Worm (Caenorhabditis elegans) whole organism, L4 larva: ENCODE data around the gene F49C5.11.
A peak's percentile ranks its signal among the peaks of the same experiment; 100 is the strongest.

Experiments used
- F37D6.2 ChIP-seq: sonication (generic microtip); optimal IDR thresholded peaks from 2 replicates; lab custom pipeline; 2016; ENCODE audit warnings: mild to moderate bottlenecking, missing genetic modification characterization, missing compliant biosample characterization
- F44E2.7 ChIP-seq: fragments of 200-800 bp; sonication (Bioruptor generic); IDR thresholded peaks from 2 replicates; pipeline ENCODE4 v2.1.2; 2022; ENCODE audit warnings: missing genetic modification characterization, missing compliant biosample characterization
- F49E8.2 ChIP-seq: sonication (generic microtip); optimal IDR thresholded peaks from 2 replicates; lab custom pipeline; 2016; ENCODE audit warnings: missing compliant biosample characterization, mild to moderate bottlenecking, missing genetic modification characterization, borderline replicate concordance
- R02D3.7 ChIP-seq: fragments of 150-350 bp; sonication (generic microtip); optimal IDR thresholded peaks from 3 replicates; lab custom pipeline; 2014; ENCODE audit warnings: missing biosample characterization, missing genetic modification characterization
- T20F7.1 ChIP-seq: fragments of 200-800 bp; sonication (Bioruptor generic); optimal IDR thresholded peaks from 2 replicates; lab custom pipeline; 2018; ENCODE audit warnings: mild to moderate bottlenecking, missing genetic modification characterization, missing compliant biosample characterization
- T26A8.4 ChIP-seq: fragments of 200-800 bp; sonication (Bioruptor generic); IDR thresholded peaks from 2 replicates; pipeline ENCODE4 v1.3.6; 2022; ENCODE audit warnings: missing genetic modification characterization, missing compliant biosample characterization
- Y48G9A.11 ChIP-seq: fragments of 200-800 bp; sonication (Bioruptor generic); IDR thresholded peaks from 2 replicates; pipeline ENCODE4 v1.3.6; 2022; ENCODE audit warnings: missing genetic modification reagents, missing genetic modification characterization, missing compliant biosample characterization
- aha-1 ChIP-seq: fragments of 150-350 bp; peaks from one replicate; lab custom pipeline; 2014; ENCODE audit warnings: missing biosample characterization, missing genetic modification characterization
- attf-4 ChIP-seq: sonication (generic microtip); optimal IDR thresholded peaks from 3 replicates; lab custom pipeline; 2017; ENCODE audit warnings: missing biosample characterization, missing genetic modification characterization
- ceh-28 ChIP-seq: fragments of 150-350 bp; optimal IDR thresholded peaks from 2 replicates; lab custom pipeline; 2014; ENCODE audit warnings: missing biosample characterization, missing genetic modification reagents, missing genetic modification characterization
- ceh-32 ChIP-seq: sonication (generic microtip); optimal IDR thresholded peaks from 2 replicates; lab custom pipeline; 2016; ENCODE audit warnings: mild to moderate bottlenecking, missing genetic modification characterization, missing compliant biosample characterization; ENCODE audit not compliant: poor library complexity
- ceh-44 ChIP-seq: fragments of 200-800 bp; sonication (Bioruptor generic); IDR thresholded peaks from 2 replicates; pipeline ENCODE4 v1.3.6; 2022; ENCODE audit warnings: missing genetic modification reagents, missing genetic modification characterization, missing compliant biosample characterization
- ces-1 ChIP-seq: fragments of 150-350 bp; sonication (generic microtip); optimal IDR thresholded peaks from 4 replicates; lab custom pipeline; 2014; ENCODE audit warnings: missing biosample characterization, missing genetic modification reagents, missing genetic modification characterization
- cey-2 ChIP-seq: sonication (generic microtip); optimal IDR thresholded peaks from 3 replicates; lab custom pipeline; 2017; ENCODE audit warnings: missing genetic modification characterization, mild to moderate bottlenecking, missing compliant biosample characterization, antibody characterized with exemption, borderline replicate concordance; ENCODE audit not compliant: insufficient read depth
- egl-43 ChIP-seq: fragments of 200-800 bp; sonication (Bioruptor generic); IDR thresholded peaks from 2 replicates; pipeline ENCODE4 v1.3.6; 2022; ENCODE audit warnings: missing genetic modification reagents, missing genetic modification characterization, missing compliant biosample characterization
- fos-1 ChIP-seq: fragments of 150-350 bp; optimal IDR thresholded peaks from 2 replicates; lab custom pipeline; 2014; ENCODE audit warnings: missing biosample characterization, missing genetic modification characterization
- gei-8 ChIP-seq: fragments of 200-800 bp; sonication (Bioruptor generic); optimal IDR thresholded peaks from 2 replicates; lab custom pipeline; 2018; ENCODE audit warnings: mild to moderate bottlenecking, missing genetic modification characterization, missing compliant biosample characterization
- hlh-11 ChIP-seq: fragments of 200-800 bp; sonication (Bioruptor generic); optimal IDR thresholded peaks from 2 replicates; lab custom pipeline; 2018; ENCODE audit warnings: mild to moderate bottlenecking, missing genetic modification characterization, missing compliant biosample characterization
- hlh-30 ChIP-seq: sonication (generic microtip); optimal IDR thresholded peaks from 2 replicates; lab custom pipeline; 2017; ENCODE audit warnings: antibody characterized with exemption, mild to moderate bottlenecking, missing genetic modification characterization, missing compliant biosample characterization; ENCODE audit not compliant: insufficient read depth
- jun-1 ChIP-seq: fragments of 150-350 bp; optimal IDR thresholded peaks from 2 replicates; lab custom pipeline; 2014; ENCODE audit warnings: missing biosample characterization, missing genetic modification reagents, missing genetic modification characterization
- lir-3 ChIP-seq: sonication (generic microtip); optimal IDR thresholded peaks from 2 replicates; lab custom pipeline; 2016; ENCODE audit warnings: mild to moderate bottlenecking, missing genetic modification characterization, missing compliant biosample characterization
- mxl-2 ChIP-seq: fragments of 200-800 bp; sonication (Bioruptor generic); conservative IDR thresholded peaks from 2 replicates; pipeline ENCODE4 v1.3.6; 2022; ENCODE audit warnings: missing genetic modification reagents, missing genetic modification characterization, missing compliant biosample characterization
- nhr-237 ChIP-seq: sonication (generic microtip); optimal IDR thresholded peaks from 2 replicates; lab custom pipeline; 2017; ENCODE audit warnings: missing biosample characterization, missing genetic modification characterization
- nhr-28 ChIP-seq: fragments of 150-350 bp; optimal IDR thresholded peaks from 2 replicates; lab custom pipeline; 2014; ENCODE audit warnings: missing biosample characterization, missing genetic modification characterization
- nhr-41 ChIP-seq: fragments of 200-800 bp; sonication (Bioruptor generic); IDR thresholded peaks from 2 replicates; pipeline ENCODE4 v1.3.6; 2022; ENCODE audit warnings: missing genetic modification reagents, missing genetic modification characterization, missing compliant biosample characterization
- pha-4 ChIP-seq, 2 experiments: fragments of 150-350 bp in 1 of 2; fragments of 200-800 bp in 1 of 2; sonication (Bioruptor generic) in 1 of 2; IDR thresholded peaks in 1 of 2; optimal IDR thresholded peaks in 1 of 2; 2 replicates each; pipeline versions ENCODE4 v1.3.6 to Lab custom; 2014 to 2022; ENCODE audit warnings: missing genetic modification characterization in 2 of 2, missing genetic modification reagents in 2 of 2, missing biosample characterization in 1 of 2, missing compliant biosample characterization in 1 of 2
- php-3 ChIP-seq: fragments of 200-800 bp; sonication (Bioruptor generic); IDR thresholded peaks from 2 replicates; pipeline ENCODE4 v1.3.6; 2022; ENCODE audit warnings: missing genetic modification reagents, missing genetic modification characterization, missing compliant biosample characterization
- rbr-2 ChIP-seq: sonication (generic microtip); optimal IDR thresholded peaks from 2 replicates; lab custom pipeline; 2016; ENCODE audit warnings: missing genotype, missing genetic modification characterization, missing compliant biosample characterization
- sdz-12 ChIP-seq: fragments of 200-800 bp; sonication (Bioruptor generic); optimal IDR thresholded peaks from 2 replicates; lab custom pipeline; 2018; ENCODE audit warnings: mild to moderate bottlenecking, missing genetic modification characterization, missing compliant biosample characterization
- snpc-1.2 ChIP-seq: fragments of 200-800 bp; sonication (Bioruptor generic); IDR thresholded peaks from 2 replicates; pipeline ENCODE4 v1.3.6; 2022; ENCODE audit warnings: missing genetic modification reagents, missing genetic modification characterization, missing compliant biosample characterization
- tag-97 ChIP-seq: fragments of 200-800 bp; sonication (Bioruptor generic); IDR thresholded peaks from 2 replicates; pipeline ENCODE4 v1.3.6; 2022; ENCODE audit warnings: missing genetic modification characterization, missing compliant biosample characterization
- tra-1 ChIP-seq: fragments of 200-800 bp; sonication (Bioruptor generic); IDR thresholded peaks from 2 replicates; pipeline ENCODE4 v1.3.6; 2022; ENCODE audit warnings: missing genetic modification reagents, missing genetic modification characterization, missing compliant biosample characterization
- unc-130 ChIP-seq: sonication (generic microtip); optimal IDR thresholded peaks from 2 replicates; lab custom pipeline; 2016; ENCODE audit warnings: missing genetic modification reagents, missing genetic modification characterization, missing compliant biosample characterization
- unc-62 ChIP-seq, 3 experiments: fragments of 150-350 bp in 1 of 3; sonication (generic microtip); optimal IDR thresholded peaks in 2 of 3; peaks in 1 of 3; 1 replicate in 1 of 3; 2 replicates in 2 of 3; lab custom pipeline; 2014 to 2017; ENCODE audit warnings: missing biosample characterization in 3 of 3, missing genetic modification characterization in 3 of 3, missing genetic modification reagents in 3 of 3, missing genotype in 1 of 3
- zfp-2 ChIP-seq: sonication (generic microtip); optimal IDR thresholded peaks from 2 replicates; lab custom pipeline; 2016; ENCODE audit warnings: mild to moderate bottlenecking, missing genetic modification characterization, missing compliant biosample characterization
- zfp-3 ChIP-seq: fragments of 200-800 bp; sonication (Bioruptor generic); conservative IDR thresholded peaks from 2 replicates; pipeline ENCODE4 v1.3.6; 2022; ENCODE audit warnings: missing genetic modification reagents, missing genetic modification characterization, missing compliant biosample characterization
- ztf-11 ChIP-seq: fragments of 150-350 bp; optimal IDR thresholded peaks from 2 replicates; lab custom pipeline; 2014; ENCODE audit warnings: missing biosample characterization, missing genetic modification characterization

Gene F49C5.11

DNA sequence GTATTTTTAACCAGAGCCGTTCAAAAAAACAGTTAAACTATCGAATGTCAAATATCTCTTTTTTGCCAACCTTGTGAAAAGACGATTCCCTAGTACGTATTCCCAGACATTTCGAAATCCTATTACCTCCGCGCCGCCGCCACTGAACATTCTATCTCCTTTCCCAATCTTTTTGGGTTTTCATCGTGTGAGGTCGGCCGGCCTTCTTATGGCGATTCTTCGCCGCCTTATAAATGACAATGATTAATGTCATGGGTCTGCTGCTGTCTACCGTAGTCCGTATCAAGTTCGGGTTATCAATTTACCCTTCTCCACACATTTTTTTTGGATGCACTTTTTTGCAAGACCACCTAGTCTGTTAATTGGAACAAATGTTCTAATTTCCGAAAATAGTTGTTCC is 6.1 kb upstream of the F49C5.11 start:
- no peak for TF ChIP-seq Y48G9A.11 (GFP tag; lab: Robert Waterston, UW)
- 0 out of 2 replicates have a peak, but pooled peaks have one; percentile 24 for TF ChIP-seq tra-1 (GFP tag; lab: Robert Waterston, UW)
- TF ChIP-seq aha-1 (tag; lab: Kevin White, UChicago): peak; percentile 78
- no peak for TF ChIP-seq T26A8.4 (GFP tag; lab: Robert Waterston, UW)
- TF ChIP-seq nhr-28 (tag; lab: Kevin White, UChicago): peak; percentile 47
- no peak for TF ChIP-seq attf-4 (tag; lab: Kevin White, UChicago)
- TF ChIP-seq unc-62 (GFP tag; optimal IDR thresholded peaks at IDR 0.05 in 1 of 2; lab: Kevin White, UChicago): peak in 1 of 2 experiments; percentile 80
- no peak for TF ChIP-seq unc-62 (tag; optimal IDR thresholded peaks at IDR 0.05; lab: Kevin White, UChicago)
- TF ChIP-seq ceh-44: no peak
- no peak for TF ChIP-seq nhr-41 (GFP tag; lab: Robert Waterston, UW)
- peak; percentile 16 for TF ChIP-seq cey-2 (tag; lab: Kevin White, UChicago)

DNA sequence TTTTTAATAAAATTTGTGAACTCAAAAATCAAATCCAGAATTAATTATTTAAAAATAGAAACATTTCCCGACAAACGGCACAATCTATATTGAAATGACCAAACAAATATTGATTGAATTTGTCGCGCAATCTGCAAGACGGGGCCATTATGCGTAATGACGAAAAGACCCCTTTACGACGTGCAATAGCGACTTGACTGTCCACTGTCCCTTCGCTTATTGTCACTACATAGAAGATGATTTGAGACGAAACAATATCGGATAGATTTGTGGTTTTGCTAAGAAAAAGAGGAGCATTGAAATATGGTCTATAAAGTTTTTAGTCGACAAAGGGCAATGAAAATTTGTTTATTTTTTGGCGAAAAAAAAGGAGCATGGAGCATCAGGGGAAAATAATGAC is 4.7 kb upstream of the F49C5.11 start:
- TF ChIP-seq php-3 (GFP tag; lab: Robert Waterston, UW) (no peak), aha-1 (tag; lab: Kevin White, UChicago) (peak; percentile 55)

DNA sequence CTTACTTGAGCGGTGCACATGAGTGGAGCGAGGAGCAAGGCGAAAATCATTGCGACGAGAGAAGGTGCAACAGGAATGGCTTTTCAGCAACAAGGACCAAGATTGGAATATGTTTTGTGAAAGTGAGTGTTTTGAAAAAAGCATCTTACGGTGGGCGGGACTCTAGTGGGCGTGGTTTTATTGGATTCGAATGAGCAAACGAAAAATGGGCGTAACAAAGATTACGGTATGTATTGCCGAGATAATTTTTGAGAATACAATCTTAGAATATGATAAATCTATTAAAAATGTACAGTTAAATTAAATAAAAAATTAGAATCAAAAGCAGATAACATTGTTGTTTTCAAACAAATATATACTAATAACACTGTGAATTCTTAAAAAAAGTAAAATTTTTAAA is 4.5 kb downstream of the F49C5.11 start, which contains the start of gene F49C5.12:
F49C5.12 (minus strand) TSS at position 101 of the 400 bp plus-strand sequence.
- TF ChIP-seq R02D3.7: no peak
- TF ChIP-seq, all 104 proteins: peak for 0

DNA sequence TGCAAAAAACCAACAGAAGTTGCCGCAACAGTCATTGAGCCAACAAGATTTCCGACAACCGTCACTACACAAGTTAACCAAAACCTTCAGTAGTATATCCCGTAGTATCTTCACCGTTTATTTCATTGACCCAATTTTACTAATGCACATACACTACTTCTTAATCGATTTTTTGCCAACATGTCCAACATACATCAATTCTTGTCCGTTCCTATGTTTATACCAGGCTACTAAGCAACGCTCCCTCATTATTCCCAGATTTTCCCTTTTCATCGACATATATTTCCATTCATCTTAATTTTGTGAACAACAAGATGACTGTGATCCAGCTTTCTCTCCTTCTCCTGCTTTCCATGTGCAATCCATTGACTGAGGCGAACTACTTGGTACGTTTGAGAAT is 10.2 kb downstream of the F49C5.11 start, which contains the start of gene F49C5.7:
F49C5.7 (plus strand) TSS at position 301 of the 400 bp plus-strand sequence.
- no peak for TF ChIP-seq fos-1 (tag; lab: Kevin White, UChicago)
- TF ChIP-seq egl-43 (GFP tag; lab: Robert Waterston, UW): no peak
- TF ChIP-seq F37D6.2 (tag; lab: Kevin White, UChicago): no peak
- no peak for TF ChIP-seq F49E8.2 (tag; lab: Kevin White, UChicago)
- no peak for TF ChIP-seq ceh-32 (tag; lab: Kevin White, UChicago)
- no peak for TF ChIP-seq jun-1
- TF ChIP-seq F44E2.7 (GFP tag; lab: Robert Waterston, UW): no peak
- no peak for TF ChIP-seq ceh-28 (tag; lab: Kevin White, UChicago)
- TF ChIP-seq, all 104 proteins: peak for 0

DNA sequence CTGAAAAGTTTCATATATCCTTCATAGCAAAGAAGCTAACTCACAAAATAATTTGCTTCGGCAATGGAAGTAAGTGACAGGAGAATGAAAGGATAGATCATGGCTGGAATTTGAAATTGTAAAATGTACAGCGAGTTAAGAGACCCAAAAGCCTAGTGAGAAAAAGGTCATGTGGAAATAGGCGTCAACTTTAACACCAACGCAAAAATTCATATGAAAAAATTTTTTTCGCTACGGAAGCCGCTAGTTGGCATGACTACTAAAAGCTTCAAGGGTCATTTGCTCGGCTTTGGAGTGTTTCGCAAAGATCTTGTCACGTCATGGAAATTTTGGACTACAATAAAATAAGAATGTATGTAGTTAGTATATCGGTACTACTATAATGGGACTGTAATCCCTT is 14.8 kb downstream of the F49C5.11 start, which contains the start of gene Y38E10A.1:
Y38E10A.1 (minus strand) TSS at position 101 of the 400 bp plus-strand sequence.
- no peak for TF ChIP-seq zfp-2 (tag; lab: Kevin White, UChicago)
- TF ChIP-seq sdz-12 (GFP tag; lab: Kevin White, UChicago): no peak
- TF ChIP-seq ztf-11: no peak
- TF ChIP-seq rbr-2 (tag; lab: Kevin White, UChicago): no peak
- TF ChIP-seq fos-1 (tag; lab: Kevin White, UChicago): no peak
- no peak for TF ChIP-seq unc-130
- TF ChIP-seq ces-1: no peak

DNA sequence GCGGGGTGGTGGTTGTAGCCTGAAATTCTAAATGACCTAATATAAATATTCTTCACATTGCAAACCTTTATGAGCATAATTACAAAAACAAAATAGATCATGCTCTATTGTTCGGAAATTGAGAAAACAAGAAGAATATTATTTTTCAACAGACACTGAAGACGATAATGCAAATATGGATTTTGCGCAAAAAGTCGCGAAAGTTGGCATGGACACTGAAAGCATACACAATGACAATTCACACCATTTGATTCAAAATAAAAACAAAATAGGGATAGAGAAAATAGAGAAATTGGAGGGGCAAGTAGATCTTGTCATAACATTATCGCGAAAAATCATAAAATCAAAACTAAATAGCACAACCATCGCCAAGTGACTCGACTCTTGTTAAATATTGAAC is 17.1 kb downstream of the F49C5.11 start, which contains the start of gene Y38E10A.35:
Y38E10A.35 (minus strand) TSS at position 101 of the 400 bp plus-strand sequence.
- no peak for TF ChIP-seq lir-3 (tag; lab: Kevin White, UChicago)
- TF ChIP-seq T20F7.1 (GFP tag; lab: Kevin White, UChicago): no peak
- TF ChIP-seq snpc-1.2 (GFP tag; lab: Robert Waterston, UW): no peak
- TF ChIP-seq egl-43 (GFP tag; lab: Robert Waterston, UW): no peak
- no peak for TF ChIP-seq pha-4 (GFP tag; IDR thresholded peaks at IDR 0.05; lab: Robert Waterston, UW)
- TF ChIP-seq pha-4 (tag; optimal IDR thresholded peaks at IDR 0.05; lab: Kevin White, UChicago): no peak
- no peak for TF ChIP-seq zfp-3 (GFP tag; lab: Robert Waterston, UW)
- no peak for TF ChIP-seq zfp-2 (tag; lab: Kevin White, UChicago)
- TF ChIP-seq gei-8 (GFP tag; lab: Kevin White, UChicago): no peak
- no peak for TF ChIP-seq mxl-2 (GFP tag; lab: Robert Waterston, UW)
- TF ChIP-seq nhr-237 (tag; lab: Kevin White, UChicago): no peak
- no peak for TF ChIP-seq tag-97 (GFP tag; lab: Robert Waterston, UW)
- no peak for TF ChIP-seq hlh-11
- TF ChIP-seq Y48G9A.11 (GFP tag; lab: Robert Waterston, UW): no peak
- TF ChIP-seq ceh-28 (tag; lab: Kevin White, UChicago): no peak
- TF ChIP-seq hlh-30 (tag; lab: Kevin White, UChicago): no peak
- no peak for TF ChIP-seq ztf-11
- TF ChIP-seq, all 104 proteins: peak for 0
